Worm (Caenorhabditis elegans): Measurements from ENCODE around the gene F28H7.8.

F28H7.8 gene

DNA sequence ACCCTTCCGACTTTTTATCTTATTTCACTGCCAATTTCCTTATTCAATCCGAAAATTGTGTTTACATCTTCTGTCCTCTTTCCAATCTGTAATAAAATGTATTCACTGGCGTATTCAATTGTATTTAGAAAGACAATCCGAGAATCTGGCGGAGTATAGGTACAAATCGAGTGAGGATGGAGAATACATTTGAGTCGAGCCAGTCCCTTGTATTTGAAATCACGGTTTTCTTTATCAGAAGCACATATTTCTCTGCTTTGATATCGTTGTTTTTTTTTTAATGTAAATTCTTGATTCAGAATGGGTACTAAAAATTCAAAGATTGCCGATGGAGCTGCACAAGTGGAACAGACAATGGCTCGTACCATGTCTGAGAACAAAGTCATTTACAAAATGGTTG, 5.3 kb downstream of the F28H7.8 start, which contains the start of gene ocr-1:
TSS of gene ocr-1 (plus strand) at position 301 of the 400 bp plus-strand sequence.
- TF ChIP-seq gmeb-1 (tag; optimal IDR thresholded peaks at IDR 0.05) (no peak), Y55F3AM.14 (GFP tag; optimal IDR thresholded peaks at IDR 0.05) (no peak)

DNA sequence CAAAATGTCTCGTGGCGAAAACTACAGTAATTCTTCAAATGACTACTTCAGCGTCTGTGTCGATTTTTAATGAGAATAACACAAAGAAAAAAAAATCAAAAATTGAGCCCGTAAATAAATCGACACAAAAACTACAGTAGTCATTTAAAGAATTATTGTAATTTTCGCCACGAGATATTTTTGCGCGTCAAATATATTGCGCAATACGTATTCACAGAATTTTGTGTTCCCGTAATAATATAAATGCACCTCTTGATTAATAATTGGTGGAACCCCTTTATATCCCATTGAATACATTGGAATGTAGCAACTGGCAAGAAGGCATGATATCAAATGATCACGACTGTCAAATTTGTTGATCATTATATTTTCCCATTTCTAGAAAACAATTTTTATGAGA, 10.1 kb downstream of the F28H7.8 start:
- TF ChIP-seq mdl-1 (tag; optimal IDR thresholded peaks at IDR 0.05) (no peak), zag-1 (tag; optimal IDR thresholded peaks at IDR 0.05) (no peak), ztf-11 (tag; optimal IDR thresholded peaks at IDR 0.05) (no peak)

DNA sequence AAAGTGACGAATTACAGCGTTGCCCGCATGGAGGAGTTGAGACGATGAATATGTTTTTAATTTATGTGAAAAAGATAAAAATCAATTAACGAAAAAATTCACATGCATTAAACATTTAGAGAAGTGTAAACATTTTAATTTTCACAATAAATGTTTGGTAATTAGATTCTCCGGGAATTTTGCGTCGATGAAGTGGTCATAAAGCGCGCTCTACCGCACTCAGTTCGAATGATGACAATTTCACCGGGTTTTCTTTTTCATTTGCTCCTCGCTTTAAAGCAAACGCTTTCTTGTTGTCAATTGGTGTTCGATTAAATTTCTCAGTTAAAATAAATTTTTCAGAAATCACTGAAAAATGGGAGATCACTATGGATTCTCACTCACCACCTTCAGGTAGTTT, 11.3 kb downstream of the F28H7.8 start, which contains the start of the genes D1054.1 and pas-2:
TSS of gene D1054.1 (minus strand) at position 192 of the 400 bp plus-strand sequence.
TSS of gene pas-2 (plus strand) at position 343 of the 400 bp plus-strand sequence.
- TF ChIP-seq crh-2 (tag; optimal IDR thresholded peaks at IDR 0.05) (peak; percentile 24), lsy-2 (tag; optimal IDR thresholded peaks at IDR 0.05) (peak in 1 of 2 experiments; percentile 36), C34F6.9 (tag; optimal IDR thresholded peaks at IDR 0.05) (peak; percentile 50), F13H6.1 (tag; optimal IDR thresholded peaks at IDR 0.05) (no peak), elt-3 (tag; optimal IDR thresholded peaks at IDR 0.05) (no peak), skn-1 (tag; optimal IDR thresholded peaks at IDR 0.05) (peak; percentile 81), nhr-6 (tag; optimal IDR thresholded peaks at IDR 0.05) (no peak)

DNA sequence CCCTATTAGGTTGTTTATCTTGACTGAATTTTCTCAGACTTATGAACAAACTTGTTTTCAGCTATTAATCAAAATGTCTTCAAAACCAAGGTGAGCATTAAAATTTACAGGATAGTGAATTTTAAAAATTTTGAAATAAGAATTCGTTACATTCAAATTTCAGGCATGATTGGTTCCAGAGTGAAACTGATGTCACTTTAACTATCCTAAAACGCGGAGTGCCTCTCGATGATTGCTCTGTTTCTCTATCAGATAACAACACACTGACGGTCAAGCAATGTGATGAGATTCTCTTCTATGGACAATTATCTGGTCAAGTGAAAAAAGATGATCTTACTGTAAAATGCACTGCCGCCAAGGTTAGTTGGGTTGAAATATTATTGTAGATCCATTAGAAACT, 12.6 kb downstream of the F28H7.8 start, which contains the start of gene D1054.3:
TSS of gene D1054.3 (plus strand) at position 62 of the 400 bp plus-strand sequence.
- TF ChIP-seq lsy-2 (tag; optimal IDR thresholded peaks at IDR 0.05) (no peak), dmd-4 (tag; optimal IDR thresholded peaks at IDR 0.05) (no peak), unc-39 (tag; optimal IDR thresholded peaks at IDR 0.05) (no peak), nhr-25 (tag; optimal IDR thresholded peaks at IDR 0.05) (no peak), mbf-1 (tag; optimal IDR thresholded peaks at IDR 0.05) (no peak), nhr-77 (tag; optimal IDR thresholded peaks at IDR 0.05) (no peak), skn-1 (tag; optimal IDR thresholded peaks at IDR 0.05) (no peak), mab-5 (tag; optimal IDR thresholded peaks at IDR 0.05) (no peak), nhr-10 (tag; optimal IDR thresholded peaks at IDR 0.05) (no peak), blmp-1 (tag; optimal IDR thresholded peaks at IDR 0.05; ENCODE audit: insufficient read depth) (no peak), snpc-4 (tag; optimal IDR thresholded peaks at IDR 0.05) (no peak), nhr-129 (tag; optimal IDR thresholded peaks at IDR 0.05) (no peak), lin-39 (tag; optimal IDR thresholded peaks at IDR 0.05) (no peak), nhr-6 (tag; optimal IDR thresholded peaks at IDR 0.05) (no peak), peb-1 (tag; optimal IDR thresholded peaks at IDR 0.05) (no peak), nhr-237 (tag; optimal IDR thresholded peaks at IDR 0.05) (no peak), alr-1 (tag; optimal IDR thresholded peaks at IDR 0.05) (no peak)

DNA sequence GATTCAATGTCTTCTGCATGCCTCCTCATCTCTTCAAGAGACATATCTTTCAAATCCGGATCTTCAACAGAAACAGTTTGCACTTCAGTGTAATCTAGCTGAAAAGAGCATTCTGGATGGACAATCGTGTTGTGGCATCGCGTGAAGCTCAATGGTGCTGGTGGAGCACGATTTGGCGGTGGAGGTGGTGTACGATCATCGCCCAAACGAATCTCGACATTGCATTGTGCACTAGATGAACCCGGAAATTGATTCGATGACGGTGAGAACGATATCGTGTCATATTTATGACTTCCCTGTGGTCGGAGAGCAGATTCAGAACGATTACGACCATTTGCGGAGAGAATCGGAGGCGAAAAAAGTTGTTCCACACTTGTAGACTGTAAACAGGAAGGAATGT, 14.5 kb downstream of the F28H7.8 start:
- no peak for TF ChIP-seq sma-3 (GFP tag; optimal IDR thresholded peaks at IDR 0.05)
- TF ChIP-seq lsy-2 (tag; optimal IDR thresholded peaks at IDR 0.05), result no peak
- no peak for TF ChIP-seq unc-39 (tag; optimal IDR thresholded peaks at IDR 0.05)
- TF ChIP-seq aly-2 (tag; optimal IDR thresholded peaks at IDR 0.05), result no peak
- TF ChIP-seq mdl-1 (tag; optimal IDR thresholded peaks at IDR 0.05), result no peak
- no peak for TF ChIP-seq mab-5 (tag; optimal IDR thresholded peaks at IDR 0.05)
- TF ChIP-seq nhr-11 (tag; optimal IDR thresholded peaks at IDR 0.05), result no peak
- no peak for TF ChIP-seq elt-3 (tag; optimal IDR thresholded peaks at IDR 0.05)
- TF ChIP-seq skn-1 (tag; optimal IDR thresholded peaks at IDR 0.05), result no peak
- TF ChIP-seq ZK546.5 (tag; optimal IDR thresholded peaks at IDR 0.05), result no peak
- no peak for TF ChIP-seq nhr-23 (tag; optimal IDR thresholded peaks at IDR 0.05)
- no peak for TF ChIP-seq sma-9 (GFP tag; optimal IDR thresholded peaks at IDR 0.05)
- TF ChIP-seq sma-9 (tag; optimal IDR thresholded peaks at IDR 0.05), result no peak
- no peak for TF ChIP-seq F13H6.1 (tag; optimal IDR thresholded peaks at IDR 0.05)
- no peak for TF ChIP-seq ceh-16 (tag; optimal IDR thresholded peaks at IDR 0.05)
- TF ChIP-seq nhr-129 (tag; optimal IDR thresholded peaks at IDR 0.05), result no peak
- TF ChIP-seq lin-39 (tag; optimal IDR thresholded peaks at IDR 0.05), result no peak
- no peak for TF ChIP-seq unc-55 (GFP tag; optimal IDR thresholded peaks at IDR 0.05)

Data from whole organism, L2 larva.